Worm (Caenorhabditis elegans) whole organism, young adult: ENCODE measurements around the gene sre-24.
A peak's percentile ranks its signal among the peaks of the same experiment; 100 is the strongest.

Experiments used
- F22D6.2 ChIP-seq: sonication (generic microtip); optimal IDR thresholded peaks from 2 replicates; lab custom pipeline; 2016; ENCODE audit warnings: mild to moderate bottlenecking, missing genetic modification characterization, missing compliant biosample characterization
- F39B2.1 ChIP-seq: fragments of 200-800 bp; sonication (Bioruptor generic); IDR thresholded peaks from 2 replicates; pipeline ENCODE4 v1.3.6; 2022; ENCODE audit warnings: missing genetic modification reagents, missing genetic modification characterization, missing compliant biosample characterization
- F49E8.2 ChIP-seq: sonication (generic microtip); optimal IDR thresholded peaks from 3 replicates; lab custom pipeline; 2017; ENCODE audit warnings: missing genetic modification characterization, mild to moderate bottlenecking, missing compliant biosample characterization, antibody characterized with exemption, moderate library complexity; ENCODE audit not compliant: insufficient read depth
- F52B5.7 ChIP-seq: sonication (generic microtip); optimal IDR thresholded peaks from 2 replicates; lab custom pipeline; 2016; ENCODE audit warnings: mild to moderate bottlenecking, missing genetic modification characterization, missing compliant biosample characterization
- K12H6.12 ChIP-seq: fragments of 200-800 bp; sonication (Bioruptor generic); optimal IDR thresholded peaks from 2 replicates; lab custom pipeline; 2018; ENCODE audit warnings: mild to moderate bottlenecking, missing genetic modification characterization, missing compliant biosample characterization
- T07F8.4 ChIP-seq: sonication (generic microtip); optimal IDR thresholded peaks from 2 replicates; lab custom pipeline; 2016; ENCODE audit warnings: mild to moderate bottlenecking, missing genetic modification characterization, moderate library complexity, missing compliant biosample characterization
- T26A5.8 ChIP-seq: sonication (generic microtip); optimal IDR thresholded peaks from 2 replicates; lab custom pipeline; 2016; ENCODE audit warnings: missing genetic modification characterization, missing compliant biosample characterization
- Y53F4B.3 ChIP-seq: fragments of 200-800 bp; sonication (Bioruptor generic); IDR thresholded peaks from 2 replicates; pipeline ENCODE4 v1.3.6; 2022; ENCODE audit warnings: missing genetic modification reagents, missing genetic modification characterization, missing compliant biosample characterization
- Y67H2A.10 ChIP-seq: fragments of 200-800 bp; sonication (Bioruptor generic); conservative IDR thresholded peaks from 2 replicates; pipeline ENCODE4 v1.3.6; 2022; ENCODE audit warnings: missing genetic modification reagents, missing genetic modification characterization, missing compliant biosample characterization
- Y95B8A.8 ChIP-seq: fragments of 200-800 bp; sonication (Bioruptor generic); IDR thresholded peaks from 2 replicates; pipeline ENCODE4 v1.3.6; 2022; ENCODE audit warnings: missing genetic modification reagents, missing genetic modification characterization, missing compliant biosample characterization
- ama-1 ChIP-seq, 3 experiments: fragments of 150-350 bp in 1 of 3; sonication (generic microtip) in 2 of 3; optimal IDR thresholded peaks; 2 replicates each; lab custom pipeline; 2014 to 2018; ENCODE audit warnings: missing biosample characterization in 2 of 3, missing genetic modification characterization in 2 of 3, missing genetic modification reagents in 2 of 3
- athp-1 ChIP-seq: sonication (generic microtip); optimal IDR thresholded peaks from 2 replicates; lab custom pipeline; 2017; ENCODE audit warnings: mild to moderate bottlenecking, missing genetic modification characterization, missing compliant biosample characterization
- attf-3 ChIP-seq: fragments of 200-800 bp; sonication (Bioruptor generic); conservative IDR thresholded peaks from 2 replicates; pipeline ENCODE4 v1.3.6; 2022; ENCODE audit warnings: missing genetic modification reagents, missing genetic modification characterization, missing compliant biosample characterization
- bed-2 ChIP-seq: fragments of 200-800 bp; sonication (Bioruptor generic); IDR thresholded peaks from 2 replicates; pipeline ENCODE4 v1.3.6; 2022; ENCODE audit warnings: missing genetic modification reagents, missing genetic modification characterization, missing compliant biosample characterization
- ccch-3 ChIP-seq: fragments of 200-800 bp; sonication (Bioruptor generic); optimal IDR thresholded peaks from 2 replicates; lab custom pipeline; 2018; ENCODE audit warnings: mild to moderate bottlenecking, missing genetic modification characterization, missing compliant biosample characterization
- ceh-100 ChIP-seq: fragments of 200-800 bp; sonication (Bioruptor generic); IDR thresholded peaks from 2 replicates; pipeline ENCODE4 v1.3.6; 2022; ENCODE audit warnings: missing genetic modification reagents, missing genetic modification characterization, missing compliant biosample characterization
- ceh-27 ChIP-seq: fragments of 200-800 bp; sonication (Bioruptor generic); optimal IDR thresholded peaks from 2 replicates; lab custom pipeline; 2018; ENCODE audit warnings: mild to moderate bottlenecking, missing genetic modification characterization, moderate library complexity, missing compliant biosample characterization
- ceh-79 ChIP-seq: sonication (generic microtip); optimal IDR thresholded peaks from 2 replicates; lab custom pipeline; 2017; ENCODE audit warnings: mild to moderate bottlenecking, missing genetic modification characterization, missing compliant biosample characterization
- ceh-91 ChIP-seq: fragments of 200-800 bp; sonication (Bioruptor generic); IDR thresholded peaks from 2 replicates; pipeline ENCODE4 v1.3.6; 2022; ENCODE audit warnings: missing genetic modification reagents, missing genetic modification characterization, missing compliant biosample characterization
- die-1 ChIP-seq: sonication (generic microtip); optimal IDR thresholded peaks from 2 replicates; lab custom pipeline; 2016; ENCODE audit warnings: missing genotype, mild to moderate bottlenecking, missing genetic modification characterization, missing compliant biosample characterization
- dpff-1 ChIP-seq: sonication (generic microtip); optimal IDR thresholded peaks from 2 replicates; lab custom pipeline; 2017; ENCODE audit warnings: mild to moderate bottlenecking, missing genetic modification characterization, missing compliant biosample characterization
- egl-18 ChIP-seq: fragments of 200-800 bp; sonication (Bioruptor generic); IDR thresholded peaks from 2 replicates; pipeline ENCODE4 v1.3.6; 2022; ENCODE audit warnings: missing genetic modification reagents, missing genetic modification characterization, missing compliant biosample characterization
- him-1 ChIP-seq: sonication (generic microtip); optimal IDR thresholded peaks from 2 replicates; lab custom pipeline; 2016; ENCODE audit warnings: missing genotype, missing genetic modification reagents, missing genetic modification characterization, missing compliant biosample characterization
- hmg-1.2 ChIP-seq: fragments of 200-800 bp; sonication (Bioruptor generic); IDR thresholded peaks from 2 replicates; pipeline ENCODE4 v1.3.6; 2022; ENCODE audit warnings: missing genetic modification reagents, missing genetic modification characterization, missing compliant biosample characterization
- hsf-1 ChIP-seq: fragments of 200-800 bp; sonication (Bioruptor generic); IDR thresholded peaks from 2 replicates; pipeline ENCODE4 v1.3.6; 2022; ENCODE audit warnings: missing genetic modification reagents, missing genetic modification characterization, missing compliant biosample characterization
- lin-35 ChIP-seq, 3 experiments: fragments of 150-350 bp in 2 of 3; sonication (generic microtip) in 1 of 3; optimal IDR thresholded peaks; 2 replicates each; lab custom pipeline; 2014 to 2018; ENCODE audit warnings: missing biosample characterization in 3 of 3, missing genetic modification characterization in 3 of 3, missing genetic modification reagents in 3 of 3
- lir-1 ChIP-seq: fragments of 200-800 bp; sonication (Bioruptor generic); conservative IDR thresholded peaks from 2 replicates; pipeline ENCODE4 v1.3.6; 2022; ENCODE audit warnings: missing genetic modification reagents, missing genetic modification characterization, missing compliant biosample characterization
- lsy-27 ChIP-seq: sonication (generic microtip); optimal IDR thresholded peaks from 2 replicates; lab custom pipeline; 2017; ENCODE audit warnings: missing genetic modification characterization, mild to moderate bottlenecking, missing compliant biosample characterization, antibody characterized with exemption, missing genotype, borderline replicate concordance; ENCODE audit not compliant: insufficient read depth
- madf-10 ChIP-seq: sonication (generic microtip); optimal IDR thresholded peaks from 2 replicates; lab custom pipeline; 2016; ENCODE audit warnings: mild to moderate bottlenecking, missing genetic modification characterization, missing compliant biosample characterization
- mcd-1 ChIP-seq: fragments of 200-800 bp; sonication (Bioruptor generic); IDR thresholded peaks from 2 replicates; pipeline ENCODE4 v1.3.6; 2022; ENCODE audit warnings: missing genetic modification reagents, missing genetic modification characterization, missing compliant biosample characterization
- nfya-2 ChIP-seq: fragments of 200-800 bp; sonication (Bioruptor generic); IDR thresholded peaks from 2 replicates; pipeline ENCODE4 v1.3.6; 2022; ENCODE audit warnings: missing genetic modification reagents, missing genetic modification characterization, missing compliant biosample characterization
- nhr-27 ChIP-seq: fragments of 200-800 bp; sonication (Bioruptor generic); optimal IDR thresholded peaks from 2 replicates; lab custom pipeline; 2018; ENCODE audit warnings: mild to moderate bottlenecking, missing genetic modification characterization, moderate library complexity, missing compliant biosample characterization
- nhr-80 ChIP-seq: sonication (generic microtip); optimal IDR thresholded peaks from 2 replicates; lab custom pipeline; 2016; ENCODE audit warnings: missing genetic modification characterization, missing compliant biosample characterization
- pbrm-1 ChIP-seq: fragments of 200-800 bp; sonication (Bioruptor generic); IDR thresholded peaks from 2 replicates; pipeline ENCODE4 v1.3.6; 2022; ENCODE audit warnings: missing genetic modification reagents, missing genetic modification characterization, missing compliant biosample characterization
- repo-1 ChIP-seq: sonication (generic microtip); optimal IDR thresholded peaks from 2 replicates; lab custom pipeline; 2017; ENCODE audit warnings: mild to moderate bottlenecking, missing genetic modification characterization, missing compliant biosample characterization
- sea-2 ChIP-seq: fragments of 200-800 bp; sonication (Bioruptor generic); IDR thresholded peaks from 2 replicates; pipeline ENCODE4 v1.3.6; 2022; ENCODE audit warnings: missing genetic modification characterization, missing compliant biosample characterization
- snpc-1.1 ChIP-seq: sonication (generic microtip); optimal IDR thresholded peaks from 2 replicates; lab custom pipeline; 2017; ENCODE audit warnings: missing genetic modification characterization, mild to moderate bottlenecking, missing compliant biosample characterization, antibody characterized with exemption, moderate library complexity, missing genotype, missing genetic modification reagents; ENCODE audit not compliant: insufficient read depth
- snpc-1.3 ChIP-seq: sonication (generic microtip); optimal IDR thresholded peaks from 2 replicates; lab custom pipeline; 2017; ENCODE audit warnings: missing genetic modification characterization, mild to moderate bottlenecking, missing compliant biosample characterization, antibody characterized with exemption, moderate library complexity, missing genotype, missing genetic modification reagents; ENCODE audit not compliant: insufficient read depth
- snpc-4 ChIP-seq, 5 experiments: fragments of 150-350 bp in 1 of 5; sonication (generic microtip) in 4 of 5; optimal IDR thresholded peaks; 2 replicates each; lab custom pipeline; 2014 to 2018; ENCODE audit warnings: missing genetic modification characterization in 5 of 5, missing biosample characterization in 3 of 5, antibody characterized with exemption in 2 of 5, mild to moderate bottlenecking in 2 of 5, missing compliant biosample characterization in 2 of 5, missing genotype in 2 of 5, moderate library complexity in 2 of 5, missing genetic modification reagents in 1 of 5
- sptf-2 ChIP-seq: fragments of 200-800 bp; sonication (Bioruptor generic); optimal IDR thresholded peaks from 2 replicates; lab custom pipeline; 2018; ENCODE audit warnings: mild to moderate bottlenecking, missing genetic modification characterization, missing compliant biosample characterization
- tbp1 ChIP-seq: fragments of 200-800 bp; sonication (Bioruptor generic); optimal IDR thresholded peaks from 2 replicates; lab custom pipeline; 2018; ENCODE audit warnings: mild to moderate bottlenecking, missing genetic modification characterization, missing compliant biosample characterization
- tbx-9 ChIP-seq: sonication (generic microtip); optimal IDR thresholded peaks from 2 replicates; lab custom pipeline; 2016; ENCODE audit warnings: borderline replicate concordance, missing genetic modification characterization, inconsistent platforms, missing compliant biosample characterization
- tlf-1 ChIP-seq: fragments of 200-800 bp; sonication (Bioruptor generic); optimal IDR thresholded peaks from 2 replicates; lab custom pipeline; 2018; ENCODE audit warnings: mild to moderate bottlenecking, missing genetic modification characterization, missing compliant biosample characterization
- unc-62 ChIP-seq: fragments of 150-350 bp; optimal IDR thresholded peaks from 2 replicates; lab custom pipeline; 2014; ENCODE audit warnings: missing biosample characterization, missing genetic modification reagents, missing genetic modification characterization
- zfh-2 ChIP-seq: fragments of 200-800 bp; sonication (Bioruptor generic); conservative IDR thresholded peaks from 2 replicates; pipeline ENCODE4 v1.3.6; 2022; ENCODE audit warnings: missing genetic modification reagents, missing genetic modification characterization, missing compliant biosample characterization
- ztf-18 ChIP-seq: sonication (generic microtip); optimal IDR thresholded peaks from 2 replicates; lab custom pipeline; 2016; ENCODE audit warnings: missing genotype, mild to moderate bottlenecking, missing genetic modification characterization, missing compliant biosample characterization
- ztf-3 ChIP-seq: fragments of 200-800 bp; sonication (Bioruptor generic); optimal IDR thresholded peaks from 2 replicates; lab custom pipeline; 2018; ENCODE audit warnings: mild to moderate bottlenecking, missing genetic modification characterization, missing compliant biosample characterization

Gene sre-24

ce11 chrV:2913948-2914347 lies 29.4 kb downstream of the sre-24 start, which contains the start of gene srh-146:
Gene srh-146, plus strand, starts transcription at chrV:2914248.
- TF ChIP-seq zfh-2 (GFP tag; lab: Robert Waterston, UW) (no peak), lin-35 (GFP tag; optimal IDR thresholded peaks at IDR 0.05; lab: Kevin White, UChicago) (no peak), sea-2 (GFP tag; lab: Robert Waterston, UW) (no peak), tlf-1 (GFP tag; lab: Kevin White, UChicago) (no peak), nfya-2 (no peak), egl-18 (no peak), attf-3 (GFP tag; lab: Robert Waterston, UW) (no peak), nhr-27 (tag; lab: Kevin White, UChicago) (no peak), F39B2.1 (GFP tag; lab: Robert Waterston, UW) (no peak), ztf-3 (GFP tag; lab: Kevin White, UChicago) (no peak), lir-1 (no peak), F52B5.7 (tag; lab: Kevin White, UChicago) (no peak), ccch-3 (GFP tag; lab: Kevin White, UChicago) (no peak), F49E8.2 (tag; lab: Kevin White, UChicago) (no peak), tbx-9 (tag; lab: Kevin White, UChicago) (no peak), ceh-100 (no peak), madf-10 (tag; lab: Kevin White, UChicago) (no peak)
- TF ChIP-seq, all 124 proteins: peak for 0

- TF ChIP-seq unc-62 (GFP tag; lab: Kevin White, UChicago) (no peak), dpff-1 (no peak), ama-1 (optimal IDR thresholded peaks at IDR 0.05; lab: Kevin White, UChicago) (no peak), ama-1 (GFP tag; optimal IDR thresholded peaks at IDR 0.05; lab: Kevin White, UChicago) (no peak), Y95B8A.8 (GFP tag; lab: Robert Waterston, UW) (no peak), sptf-2 (GFP tag; lab: Kevin White, UChicago) (no peak), him-1 (no peak), nhr-80 (tag; lab: Kevin White, UChicago) (no peak), tbp1 (GFP tag; lab: Kevin White, UChicago) (no peak), T26A5.8 (tag; lab: Kevin White, UChicago) (no peak), ceh-27 (GFP tag; lab: Kevin White, UChicago) (no peak), Y53F4B.3 (no peak), snpc-1.3 (tag; lab: Kevin White, UChicago) (no peak), hmg-1.2 (GFP tag; lab: Robert Waterston, UW) (peak; percentile 60; the same call in 1 of the 2 replicates), snpc-1.1 (peak; percentile 86), pbrm-1 (GFP tag; lab: Robert Waterston, UW) (no peak), snpc-4 (GFP tag; optimal IDR thresholded peaks at IDR 0.05; lab: Kevin White, UChicago) (peak; percentile 87), snpc-4 (tag; optimal IDR thresholded peaks at IDR 0.05; lab: Kevin White, UChicago) (peak; percentile 64 to 95 (median 82)), T07F8.4 (tag; lab: Kevin White, UChicago) (no peak), lsy-27 (no peak), athp-1 (no peak)
- TF ChIP-seq, all 124 proteins: peak for 3
These were observed 35.6 kb downstream of the sre-24 start for ce11 chrV:2920125-2920524.

- TF ChIP-seq K12H6.12 (tag; lab: Kevin White, UChicago) (no peak), die-1 (tag; lab: Kevin White, UChicago) (no peak), ceh-91 (GFP tag; lab: Robert Waterston, UW) (no peak), dpff-1 (no peak), ceh-79 (tag; lab: Kevin White, UChicago) (no peak), mcd-1 (GFP tag; lab: Robert Waterston, UW) (no peak), Y67H2A.10 (GFP tag; lab: Robert Waterston, UW) (no peak), ztf-18 (tag; lab: Kevin White, UChicago) (no peak), lin-35 (GFP tag; optimal IDR thresholded peaks at IDR 0.05; lab: Kevin White, UChicago) (no peak), F52B5.7 (tag; lab: Kevin White, UChicago) (no peak), F22D6.2 (no peak), hsf-1 (no peak), repo-1 (tag; lab: Kevin White, UChicago) (no peak), bed-2 (no peak)
These were observed 38.1 kb downstream of the sre-24 start, which contains the start of gene srh-38 for ce11 chrV:2922594-2922993. Gene srh-38, minus strand, starts transcription at chrV:2922694.
